Worm (Caenorhabditis elegans): ENCODE results near the gene C34C12.1.

DNA sequence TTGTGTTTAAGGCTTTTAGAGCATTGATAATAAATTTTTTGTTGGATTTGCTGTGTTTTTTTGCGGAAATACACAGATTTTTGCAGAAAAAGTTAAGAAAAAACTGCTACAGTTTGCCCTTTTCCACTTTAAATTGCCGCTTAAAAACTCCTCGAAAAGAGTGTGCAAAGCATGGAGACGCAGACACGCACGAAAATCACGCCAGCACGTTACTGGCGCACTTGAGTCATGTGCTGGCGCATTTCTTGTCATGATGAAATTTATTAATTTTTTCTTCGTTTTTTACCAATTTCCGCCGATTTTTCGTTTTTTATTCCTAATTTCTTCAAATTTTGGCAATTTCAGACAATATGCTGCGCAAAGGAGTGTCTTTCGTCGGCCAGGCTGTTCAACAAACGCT, 5.9 kb downstream of the C34C12.1 start, which contains the start of gene C34C12.8:
- TF ChIP-seq ceh-13 (GFP tag; optimal IDR thresholded peaks at IDR 0.05): no peak
- TF ChIP-seq hmbx-1 (tag; optimal IDR thresholded peaks at IDR 0.05): no peak
- TF ChIP-seq flt-1 (GFP tag; IDR thresholded peaks at IDR 0.05): peak; percentile 46; the same call in 1 of the 2 replicates
- no peak for TF ChIP-seq ama-1 (optimal IDR thresholded peaks at IDR 0.05)
- no peak for TF ChIP-seq ets-7 (tag; optimal IDR thresholded peaks at IDR 0.05)
- peak; percentile 56 for TF ChIP-seq hmg-4 (GFP tag; optimal IDR thresholded peaks at IDR 0.05)
- TF ChIP-seq pes-1 (GFP tag; IDR thresholded peaks at IDR 0.05): peak; percentile 64; the same call in 1 of the 2 replicates
- TF ChIP-seq B0310.2 (tag; optimal IDR thresholded peaks at IDR 0.05): no peak

All from whole organism, early embryonic.